Worm (Caenorhabditis elegans) whole organism, L4 larva: ENCODE results near the gene acdh-13.

Experiments
- D1046.2 ChIP-seq: fragments of 200-800 bp; sonication (Bioruptor generic); IDR thresholded peaks from 2 replicates; pipeline ENCODE4 v1.3.6; 2022; ENCODE audit warnings: missing genetic modification characterization, missing compliant biosample characterization
- F37D6.2 ChIP-seq: sonication (generic microtip); optimal IDR thresholded peaks from 2 replicates; lab custom pipeline; 2016; ENCODE audit warnings: mild to moderate bottlenecking, missing genetic modification characterization, missing compliant biosample characterization
- F44E2.7 ChIP-seq: fragments of 200-800 bp; sonication (Bioruptor generic); IDR thresholded peaks from 2 replicates; pipeline ENCODE4 v2.1.2; 2022; ENCODE audit warnings: missing genetic modification characterization, missing compliant biosample characterization
- T26A8.4 ChIP-seq: fragments of 200-800 bp; sonication (Bioruptor generic); IDR thresholded peaks from 2 replicates; pipeline ENCODE4 v1.3.6; 2022; ENCODE audit warnings: missing genetic modification characterization, missing compliant biosample characterization
- Y5F2A.4 ChIP-seq: fragments of 200-800 bp; sonication (Bioruptor generic); optimal IDR thresholded peaks from 2 replicates; lab custom pipeline; 2018; ENCODE audit warnings: mild to moderate bottlenecking, missing genetic modification characterization, missing compliant biosample characterization
- ZK546.5 ChIP-seq, 2 experiments: sonication (generic microtip); optimal IDR thresholded peaks; 2 replicates each; lab custom pipeline; 2017; ENCODE audit warnings: missing biosample characterization in 2 of 2, missing genetic modification characterization in 2 of 2
- aha-1 ChIP-seq: fragments of 150-350 bp; peaks from one replicate; lab custom pipeline; 2014; ENCODE audit warnings: missing biosample characterization, missing genetic modification characterization
- ama-1 ChIP-seq: fragments of 150-350 bp; optimal IDR thresholded peaks from 2 replicates; lab custom pipeline; 2014; ENCODE audit warnings: inconsistent platforms, mixed read lengths
- ceh-20 ChIP-seq: fragments of 200-800 bp; sonication (Bioruptor generic); IDR thresholded peaks from 2 replicates; pipeline ENCODE4 v1.3.6; 2022; ENCODE audit warnings: missing genetic modification reagents, missing genetic modification characterization, missing compliant biosample characterization
- cey-2 ChIP-seq: sonication (generic microtip); optimal IDR thresholded peaks from 3 replicates; lab custom pipeline; 2017; ENCODE audit warnings: missing genetic modification characterization, mild to moderate bottlenecking, missing compliant biosample characterization, antibody characterized with exemption, borderline replicate concordance; ENCODE audit not compliant: insufficient read depth
- daf-16 ChIP-seq, 3 experiments: sonication (generic microtip); optimal IDR thresholded peaks; 2 replicates each; lab custom pipeline; 2016 to 2017; ENCODE audit warnings: missing genetic modification characterization in 3 of 3, missing genetic modification reagents in 3 of 3, mild to moderate bottlenecking in 2 of 3, missing compliant biosample characterization in 2 of 3, missing biosample characterization in 1 of 3, moderate library complexity in 1 of 3
- daf-19 ChIP-seq: fragments of 200-800 bp; sonication (Bioruptor generic); conservative IDR thresholded peaks from 2 replicates; pipeline ENCODE4 v1.3.6; 2022; ENCODE audit warnings: missing genetic modification characterization, missing compliant biosample characterization
- dmd-6 ChIP-seq: fragments of 200-800 bp; sonication (Bioruptor generic); IDR thresholded peaks from 2 replicates; pipeline ENCODE4 v1.3.6; 2022; ENCODE audit warnings: missing genetic modification reagents, missing genetic modification characterization, missing compliant biosample characterization
- duxl-1 ChIP-seq: sonication (generic microtip); optimal IDR thresholded peaks from 2 replicates; lab custom pipeline; 2016; ENCODE audit warnings: mild to moderate bottlenecking, missing genetic modification characterization, moderate library complexity, missing compliant biosample characterization; ENCODE audit not compliant: poor library complexity
- dve-1 ChIP-seq: sonication (generic microtip); optimal IDR thresholded peaks from 2 replicates; lab custom pipeline; 2017; ENCODE audit warnings: antibody characterized with exemption, mild to moderate bottlenecking, missing genetic modification characterization, missing compliant biosample characterization; ENCODE audit not compliant: insufficient read depth
- egl-43 ChIP-seq: fragments of 200-800 bp; sonication (Bioruptor generic); IDR thresholded peaks from 2 replicates; pipeline ENCODE4 v1.3.6; 2022; ENCODE audit warnings: missing genetic modification reagents, missing genetic modification characterization, missing compliant biosample characterization
- fos-1 ChIP-seq: fragments of 150-350 bp; optimal IDR thresholded peaks from 2 replicates; lab custom pipeline; 2014; ENCODE audit warnings: missing biosample characterization, missing genetic modification characterization
- hif-1 ChIP-seq, 2 experiments: sonication (generic microtip); optimal IDR thresholded peaks; 2 replicates each; lab custom pipeline; 2016 to 2017; ENCODE audit warnings: missing compliant biosample characterization in 2 of 2, missing genetic modification characterization in 2 of 2, missing genetic modification reagents in 2 of 2, missing genotype in 2 of 2, mild to moderate bottlenecking in 1 of 2
- hlh-11 ChIP-seq: fragments of 200-800 bp; sonication (Bioruptor generic); optimal IDR thresholded peaks from 2 replicates; lab custom pipeline; 2018; ENCODE audit warnings: mild to moderate bottlenecking, missing genetic modification characterization, missing compliant biosample characterization
- hlh-30 ChIP-seq: sonication (generic microtip); optimal IDR thresholded peaks from 2 replicates; lab custom pipeline; 2017; ENCODE audit warnings: antibody characterized with exemption, mild to moderate bottlenecking, missing genetic modification characterization, missing compliant biosample characterization; ENCODE audit not compliant: insufficient read depth
- jun-1 ChIP-seq: fragments of 150-350 bp; optimal IDR thresholded peaks from 2 replicates; lab custom pipeline; 2014; ENCODE audit warnings: missing biosample characterization, missing genetic modification reagents, missing genetic modification characterization
- lin-13 ChIP-seq: fragments of 150-350 bp; optimal IDR thresholded peaks from 2 replicates; lab custom pipeline; 2014; ENCODE audit warnings: missing biosample characterization, missing genetic modification reagents, missing genetic modification characterization
- lin-15B ChIP-seq: fragments of 150-350 bp; sonication (generic microtip); optimal IDR thresholded peaks from 3 replicates; lab custom pipeline; 2014; ENCODE audit warnings: missing biosample characterization, missing genetic modification characterization
- lir-3 ChIP-seq: sonication (generic microtip); optimal IDR thresholded peaks from 2 replicates; lab custom pipeline; 2016; ENCODE audit warnings: mild to moderate bottlenecking, missing genetic modification characterization, missing compliant biosample characterization
- lsy-2 ChIP-seq, 2 experiments: fragments of 150-350 bp in 1 of 2; sonication (generic microtip) in 1 of 2; optimal IDR thresholded peaks; 2 replicates each; lab custom pipeline; 2014 to 2017; ENCODE audit warnings: missing biosample characterization in 2 of 2, missing genetic modification characterization in 2 of 2
- mdl-1 ChIP-seq, 2 experiments: fragments of 150-350 bp in 1 of 2; sonication (generic microtip) in 1 of 2; optimal IDR thresholded peaks; 2 replicates each; lab custom pipeline; 2014 to 2017; ENCODE audit warnings: missing biosample characterization in 2 of 2, missing genetic modification characterization in 2 of 2
- mep-1 ChIP-seq: fragments of 150-350 bp; sonication (generic microtip); optimal IDR thresholded peaks from 3 replicates; lab custom pipeline; 2014; ENCODE audit warnings: missing biosample characterization, missing genetic modification characterization
- mes-2 ChIP-seq: sonication (generic microtip); optimal IDR thresholded peaks from 2 replicates; lab custom pipeline; 2016; ENCODE audit warnings: missing genotype, mild to moderate bottlenecking, missing genetic modification characterization, missing compliant biosample characterization; ENCODE audit not compliant: poor library complexity, severe bottlenecking
- mxl-2 ChIP-seq: fragments of 200-800 bp; sonication (Bioruptor generic); conservative IDR thresholded peaks from 2 replicates; pipeline ENCODE4 v1.3.6; 2022; ENCODE audit warnings: missing genetic modification reagents, missing genetic modification characterization, missing compliant biosample characterization
- mxl-3 ChIP-seq: fragments of 200-800 bp; sonication (Bioruptor generic); optimal IDR thresholded peaks from 2 replicates; lab custom pipeline; 2018; ENCODE audit warnings: mild to moderate bottlenecking, missing genetic modification characterization, missing compliant biosample characterization
- nhr-102 ChIP-seq: sonication (generic microtip); optimal IDR thresholded peaks from 2 replicates; lab custom pipeline; 2016; ENCODE audit warnings: mild to moderate bottlenecking, missing genetic modification characterization, moderate library complexity, missing compliant biosample characterization
- nhr-11 ChIP-seq: fragments of 150-350 bp; optimal IDR thresholded peaks from 2 replicates; lab custom pipeline; 2014; ENCODE audit warnings: missing biosample characterization, missing genetic modification characterization
- nhr-237 ChIP-seq: sonication (generic microtip); optimal IDR thresholded peaks from 2 replicates; lab custom pipeline; 2017; ENCODE audit warnings: missing biosample characterization, missing genetic modification characterization
- nhr-28 ChIP-seq: fragments of 150-350 bp; optimal IDR thresholded peaks from 2 replicates; lab custom pipeline; 2014; ENCODE audit warnings: missing biosample characterization, missing genetic modification characterization
- nhr-42 ChIP-seq: fragments of 200-800 bp; sonication (Bioruptor generic); IDR thresholded peaks from 2 replicates; pipeline ENCODE4 v1.3.6; 2022; ENCODE audit warnings: missing genetic modification characterization, missing compliant biosample characterization
- nhr-48 ChIP-seq: sonication (generic microtip); optimal IDR thresholded peaks from 2 replicates; lab custom pipeline; 2016; ENCODE audit warnings: mild to moderate bottlenecking, missing genetic modification characterization, missing compliant biosample characterization
- nhr-6 ChIP-seq: fragments of 150-350 bp; optimal IDR thresholded peaks from 2 replicates; lab custom pipeline; 2014; ENCODE audit warnings: missing biosample characterization, missing genetic modification characterization
- nhr-76 ChIP-seq: fragments of 150-350 bp; optimal IDR thresholded peaks from 2 replicates; lab custom pipeline; 2014; ENCODE audit warnings: missing biosample characterization, missing genetic modification characterization
- nhr-77 ChIP-seq: fragments of 150-350 bp; optimal IDR thresholded peaks from 2 replicates; lab custom pipeline; 2014; ENCODE audit warnings: missing biosample characterization, missing genetic modification characterization
- php-3 ChIP-seq: fragments of 200-800 bp; sonication (Bioruptor generic); IDR thresholded peaks from 2 replicates; pipeline ENCODE4 v1.3.6; 2022; ENCODE audit warnings: missing genetic modification reagents, missing genetic modification characterization, missing compliant biosample characterization
- pqm-1 ChIP-seq: sonication (generic microtip); optimal IDR thresholded peaks from 2 replicates; lab custom pipeline; 2017; ENCODE audit warnings: missing biosample characterization, missing genetic modification characterization
- rbr-2 ChIP-seq: sonication (generic microtip); optimal IDR thresholded peaks from 2 replicates; lab custom pipeline; 2016; ENCODE audit warnings: missing genotype, missing genetic modification characterization, missing compliant biosample characterization
- saeg-2 ChIP-seq: fragments of 200-800 bp; sonication (Bioruptor generic); IDR thresholded peaks from 2 replicates; pipeline ENCODE4 v1.3.6; 2022; ENCODE audit warnings: missing genetic modification reagents, missing genetic modification characterization, missing compliant biosample characterization
- set-16 ChIP-seq: fragments of 200-800 bp; sonication (Bioruptor generic); IDR thresholded peaks from 2 replicates; pipeline ENCODE4 v1.3.6; 2022; ENCODE audit warnings: missing genetic modification reagents, missing genetic modification characterization, missing compliant biosample characterization
- snpc-4 ChIP-seq: fragments of 150-350 bp; optimal IDR thresholded peaks from 2 replicates; lab custom pipeline; 2014; ENCODE audit warnings: missing biosample characterization, missing genetic modification characterization
- tag-97 ChIP-seq: fragments of 200-800 bp; sonication (Bioruptor generic); IDR thresholded peaks from 2 replicates; pipeline ENCODE4 v1.3.6; 2022; ENCODE audit warnings: missing genetic modification characterization, missing compliant biosample characterization
- tra-1 ChIP-seq: fragments of 200-800 bp; sonication (Bioruptor generic); IDR thresholded peaks from 2 replicates; pipeline ENCODE4 v1.3.6; 2022; ENCODE audit warnings: missing genetic modification reagents, missing genetic modification characterization, missing compliant biosample characterization
- unc-39 ChIP-seq: sonication (generic microtip); optimal IDR thresholded peaks from 2 replicates; lab custom pipeline; 2017; ENCODE audit warnings: missing biosample characterization, missing genetic modification characterization
- vab-7 ChIP-seq: fragments of 200-800 bp; sonication (Bioruptor generic); IDR thresholded peaks from 2 replicates; pipeline ENCODE4 v1.3.6; 2022; ENCODE audit warnings: missing genetic modification reagents, missing genetic modification characterization, missing compliant biosample characterization
- ztf-11 ChIP-seq: fragments of 150-350 bp; optimal IDR thresholded peaks from 2 replicates; lab custom pipeline; 2014; ENCODE audit warnings: missing biosample characterization, missing genetic modification characterization

Gene acdh-13

DNA sequence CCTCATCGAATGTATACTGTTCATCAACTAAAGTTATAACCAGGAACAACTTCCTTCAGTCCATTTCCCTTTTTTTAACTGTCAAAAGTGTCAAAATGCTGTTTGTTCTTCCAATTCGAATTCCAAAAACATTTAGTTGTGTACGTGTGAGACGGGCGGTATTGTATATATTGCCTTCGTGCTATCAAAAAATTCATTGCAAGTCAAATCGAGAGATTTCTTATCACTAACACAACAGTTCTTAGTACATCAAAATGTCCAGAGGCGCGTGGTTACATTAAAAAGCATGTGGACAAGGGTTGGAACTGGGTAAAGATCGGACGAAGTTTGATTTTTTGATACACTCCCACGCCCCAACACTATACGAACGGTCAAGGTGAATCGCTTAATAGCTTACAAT is 29.7 kb upstream of the acdh-13 start:
- peak; percentile 76 for TF ChIP-seq hlh-30
- TF ChIP-seq cey-2 (tag; lab: Kevin White, UChicago) = peak; percentile 81
- TF ChIP-seq nhr-28 (tag; lab: Kevin White, UChicago) = peak; percentile 79
- no peak for TF ChIP-seq nhr-76 (tag; lab: Kevin White, UChicago)
- TF ChIP-seq hlh-11 (tag; lab: Kevin White, UChicago) = peak; percentile 92
- TF ChIP-seq aha-1 = peak; percentile 92
- TF ChIP-seq saeg-2 (GFP tag; lab: Robert Waterston, UW) = 0 out of 2 replicates have a peak, but pooled peaks have one; percentile 58
- TF ChIP-seq tag-97 = no peak
- TF ChIP-seq mep-1 (tag; lab: Kevin White, UChicago) = peak; percentile 37
- peak; percentile 96 for TF ChIP-seq dmd-6 (GFP tag; lab: Robert Waterston, UW)
- TF ChIP-seq php-3 (GFP tag; lab: Robert Waterston, UW) = peak; percentile 83
- peak; percentile 38 for TF ChIP-seq nhr-102 (tag; lab: Kevin White, UChicago)
- no peak for TF ChIP-seq fos-1 (tag; lab: Kevin White, UChicago)
- peak; percentile 11 for TF ChIP-seq ama-1 (lab: Kevin White, UChicago)
- peak; percentile 80 for TF ChIP-seq pqm-1 (tag; lab: Kevin White, UChicago)
- TF ChIP-seq jun-1 = peak; percentile 8
- no peak for TF ChIP-seq set-16
- no peak for TF ChIP-seq nhr-11 (tag; lab: Kevin White, UChicago)
- peak; percentile 72 for TF ChIP-seq nhr-48 (tag; lab: Kevin White, UChicago)
- TF ChIP-seq nhr-77 (tag; lab: Kevin White, UChicago) = peak; percentile 27
- no peak for TF ChIP-seq unc-39
- TF ChIP-seq Y5F2A.4 = no peak
- peak; percentile 80 for TF ChIP-seq mxl-3 (GFP tag; lab: Kevin White, UChicago)
- TF ChIP-seq nhr-42 (GFP tag; lab: Robert Waterston, UW) = no peak
- TF ChIP-seq hif-1 (tag; optimal IDR thresholded peaks at IDR 0.05; lab: Kevin White, UChicago) = peak in 1 of 2 experiments; percentile 34
- 0 out of 2 replicates have a peak, but pooled peaks have one; percentile 25 for TF ChIP-seq ceh-20 (GFP tag; lab: Robert Waterston, UW)
- no peak for TF ChIP-seq ZK546.5 (tag; optimal IDR thresholded peaks at IDR 0.05; lab: Kevin White, UChicago)
- TF ChIP-seq daf-16 (GFP tag; optimal IDR thresholded peaks at IDR 0.05; lab: Kevin White, UChicago) = peak in 1 of 2 experiments; percentile 11
- peak; percentile 97 for TF ChIP-seq daf-16 (tag; optimal IDR thresholded peaks at IDR 0.05; lab: Kevin White, UChicago)
- no peak for TF ChIP-seq F37D6.2 (tag; lab: Kevin White, UChicago)
- peak in 1 of 2 experiments; percentile 49 for TF ChIP-seq lsy-2 (tag; optimal IDR thresholded peaks at IDR 0.05; lab: Kevin White, UChicago)
- peak; percentile 25 for TF ChIP-seq mes-2 (tag; lab: Kevin White, UChicago)
- no peak for TF ChIP-seq lin-15B
- peak; percentile 1 for TF ChIP-seq duxl-1
- peak; percentile 67; the same call in 1 of the 2 replicates for TF ChIP-seq tra-1
- no peak for TF ChIP-seq nhr-237 (tag; lab: Kevin White, UChicago)
- TF ChIP-seq dve-1 (tag; lab: Kevin White, UChicago) = peak; percentile 94
- peak; percentile 5 to 85 for TF ChIP-seq mdl-1 (tag; optimal IDR thresholded peaks at IDR 0.05; lab: Kevin White, UChicago)

DNA sequence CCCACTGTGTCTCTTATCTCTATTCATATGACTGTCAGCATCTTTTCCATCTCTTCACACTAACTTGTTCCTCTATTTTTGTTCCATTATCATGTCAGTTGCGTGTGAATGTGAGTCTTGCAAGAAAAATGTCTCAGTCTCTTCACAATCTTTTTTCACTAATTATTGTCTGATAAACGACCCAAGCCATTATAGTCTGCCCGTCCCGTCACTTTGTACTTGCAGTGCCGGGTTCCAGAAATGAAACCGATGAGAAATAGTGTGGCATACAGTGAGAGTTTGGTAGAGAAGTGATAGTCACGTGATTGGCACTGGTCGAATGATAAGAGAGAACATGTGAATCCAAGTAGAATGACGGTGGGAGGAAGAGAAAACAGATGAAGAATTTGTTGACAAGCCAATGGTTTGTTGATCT is 29.0 kb upstream of the acdh-13 start:
- TF ChIP-seq lin-13 (peak; percentile 83), F37D6.2 (tag; lab: Kevin White, UChicago) (no peak), snpc-4 (tag; lab: Kevin White, UChicago) (no peak), egl-43 (GFP tag; lab: Robert Waterston, UW) (no peak), nhr-6 (tag; lab: Kevin White, UChicago) (peak; percentile 75), lir-3 (tag; lab: Kevin White, UChicago) (no peak), mxl-2 (GFP tag; lab: Robert Waterston, UW) (peak; percentile 84), vab-7 (GFP tag; lab: Robert Waterston, UW) (no peak), jun-1 (peak; percentile 89), mep-1 (tag; lab: Kevin White, UChicago) (peak; percentile 81), nhr-28 (tag; lab: Kevin White, UChicago) (peak; percentile 99), ztf-11 (tag; lab: Kevin White, UChicago) (no peak), F44E2.7 (no peak), T26A8.4 (GFP tag; lab: Robert Waterston, UW) (peak; percentile 81), nhr-77 (tag; lab: Kevin White, UChicago) (peak; percentile 94), daf-19 (GFP tag; lab: Robert Waterston, UW) (no peak), nhr-102 (tag; lab: Kevin White, UChicago) (peak; percentile 97), rbr-2 (peak; percentile 34), nhr-237 (tag; lab: Kevin White, UChicago) (no peak), D1046.2 (GFP tag; lab: Robert Waterston, UW) (no peak), ceh-20 (GFP tag; lab: Robert Waterston, UW) (peak; percentile 87), pqm-1 (tag; lab: Kevin White, UChicago) (peak; percentile 93)
